Fruit fly (Drosophila melanogaster): ENCODE measurements around the gene CG18268.
A peak's percentile ranks its signal among the peaks of the same experiment; 100 is the strongest.

- TF ChIP-seq CG5204 (GFP tag; optimal IDR thresholded peaks at IDR 0.05) (peak; percentile 59), Mnt (GFP tag; optimal IDR thresholded peaks at IDR 0.05) (peak; percentile 86)
Observed at dm6 chr3R:7809662-7810621, 5.7 kb upstream of the CG18268 start, which contains the start of the genes CG2993 and sgll.
